Fruit fly (Drosophila melanogaster) whole organism, embryonic: Measurements from ENCODE around the gene ghi.

Experiments
- CG10543 ChIP-seq: fragments of 200-800 bp; sonication (Bioruptor generic); optimal IDR thresholded peaks from 3 replicates; lab custom pipeline; 2017; ENCODE audit warnings: missing biosample characterization, mild to moderate bottlenecking, missing genetic modification characterization, moderate library complexity
- CG11456 ChIP-seq: fragments of 200-800 bp; sonication (Bioruptor generic); IDR thresholded peaks from 3 replicates; pipeline ENCODE4 v1.3.6; 2022; ENCODE audit warnings: missing biosample characterization, missing genetic modification characterization
- CG13894 ChIP-seq: fragments of 200-800 bp; sonication (Bioruptor generic); optimal IDR thresholded peaks from 3 replicates; lab custom pipeline; 2018; ENCODE audit warnings: missing biosample characterization, mild to moderate bottlenecking, missing genetic modification characterization, moderate library complexity
- CG15696 ChIP-seq: fragments of 200-800 bp; sonication (Bioruptor generic); optimal IDR thresholded peaks from 2 replicates; lab custom pipeline; 2019; ENCODE audit warnings: missing biosample characterization, mild to moderate bottlenecking, missing genetic modification characterization, moderate library complexity
- CG17186 ChIP-seq: fragments of 200-800 bp; sonication (Bioruptor generic); optimal IDR thresholded peaks from 3 replicates; lab custom pipeline; 2017; ENCODE audit warnings: missing biosample characterization, missing genetic modification reagents, missing genetic modification characterization
- CG17359 ChIP-seq: fragments of 200-800 bp; sonication (Bioruptor generic); optimal IDR thresholded peaks from 3 replicates; lab custom pipeline; 2018; ENCODE audit warnings: missing biosample characterization, mild to moderate bottlenecking, missing genetic modification characterization, moderate library complexity
- CG17829 ChIP-seq: fragments of 200-800 bp; optimal IDR thresholded peaks from 2 replicates; lab custom pipeline; 2019; ENCODE audit warnings: missing biosample characterization, mild to moderate bottlenecking, missing genetic modification characterization, moderate library complexity
- CG18011 ChIP-seq: fragments of 200-800 bp; sonication (Bioruptor generic); optimal IDR thresholded peaks from 2 replicates; lab custom pipeline; 2017; ENCODE audit warnings: missing biosample characterization, missing genetic modification characterization, mild to moderate bottlenecking, moderate library complexity, missing genotype
- CG2875 ChIP-seq: fragments of 200-800 bp; sonication (Bioruptor generic); optimal IDR thresholded peaks from 2 replicates; lab custom pipeline; 2017; ENCODE audit warnings: missing biosample characterization, mild to moderate bottlenecking, missing genetic modification characterization, missing genetic modification reagents
- CG30431 ChIP-seq: fragments of 200-800 bp; sonication (Bioruptor generic); optimal IDR thresholded peaks from 2 replicates; lab custom pipeline; 2017; ENCODE audit warnings: missing biosample characterization, missing genetic modification characterization
- CG3163 ChIP-seq: fragments of 200-800 bp; sonication (Bioruptor generic); optimal IDR thresholded peaks from 3 replicates; lab custom pipeline; 2016; ENCODE audit warnings: missing biosample characterization, missing genetic modification characterization
- CG34376 ChIP-seq: fragments of 200-800 bp; sonication (Bioruptor generic); optimal IDR thresholded peaks from 2 replicates; lab custom pipeline; 2018; ENCODE audit warnings: missing biosample characterization, mild to moderate bottlenecking, missing genetic modification characterization
- CG4282 ChIP-seq: fragments of 200-800 bp; sonication (Bioruptor generic); optimal IDR thresholded peaks from 2 replicates; lab custom pipeline; 2016; ENCODE audit warnings: missing biosample characterization, missing genetic modification characterization
- CG7839 ChIP-seq: fragments of 200-800 bp; sonication (Bioruptor generic); optimal IDR thresholded peaks from 3 replicates; lab custom pipeline; 2018; ENCODE audit warnings: missing biosample characterization, mild to moderate bottlenecking, missing genetic modification characterization, moderate library complexity
- CG7963 ChIP-seq: fragments of 200-800 bp; sonication (Bioruptor generic); IDR thresholded peaks from 3 replicates; pipeline ENCODE4 v1.3.6; 2022; ENCODE audit warnings: missing biosample characterization, missing genetic modification characterization; ENCODE audit not compliant: partially characterized antibody
- CG9932 ChIP-seq: fragments of 200-800 bp; sonication (Bioruptor generic); IDR thresholded peaks from 2 replicates; pipeline ENCODE4 v1.3.6; 2022; ENCODE audit warnings: missing biosample characterization, missing genetic modification characterization
- Dref ChIP-seq: fragments of 200-800 bp; sonication (Bioruptor generic); IDR thresholded peaks from 2 replicates; pipeline ENCODE4 v1.3.6; 2022; ENCODE audit warnings: missing biosample characterization, missing genetic modification characterization
- Ets97D ChIP-seq: fragments of 200-800 bp; sonication (Bioruptor generic); optimal IDR thresholded peaks from 3 replicates; lab custom pipeline; 2016; ENCODE audit warnings: missing biosample characterization, missing genetic modification characterization
- HLH3B ChIP-seq: fragments of 200-800 bp; sonication (Bioruptor generic); IDR thresholded peaks from 2 replicates; pipeline ENCODE4 v1.3.6; 2022; ENCODE audit warnings: missing biosample characterization, missing genetic modification characterization
- Med ChIP-seq: fragments of 200-800 bp; sonication (Bioruptor generic); peaks from one replicate; lab custom pipeline; 2016; ENCODE audit warnings: missing biosample characterization, missing genetic modification characterization, mild to moderate bottlenecking, inconsistent platforms, moderate library complexity
- NC2β ChIP-seq: fragments of 200-800 bp; sonication (Bioruptor generic); optimal IDR thresholded peaks from 2 replicates; lab custom pipeline; 2016; ENCODE audit warnings: missing biosample characterization, missing genetic modification characterization
- Oli ChIP-seq: fragments of 200-800 bp; sonication (Bioruptor generic); optimal IDR thresholded peaks from 2 replicates; lab custom pipeline; 2018; ENCODE audit warnings: missing biosample characterization, mild to moderate bottlenecking, missing genetic modification characterization, moderate library complexity
- Trl ChIP-seq, 3 experiments: fragments of >200 bp in 2 of 3; fragments of 200-800 bp in 1 of 3; sonication (Bioruptor generic) in 1 of 3; optimal IDR thresholded peaks; 2 replicates in 1 of 3; 3 replicates in 2 of 3; lab custom pipeline; 2016 to 2017; ENCODE audit warnings: missing biosample characterization in 1 of 3, missing genetic modification characterization in 1 of 3
- Usf ChIP-seq: fragments of 200-800 bp; sonication (Bioruptor generic); optimal IDR thresholded peaks from 2 replicates; lab custom pipeline; 2017; ENCODE audit warnings: missing genotype, missing biosample characterization, missing genetic modification characterization
- abd-A ChIP-seq: fragments of 200-800 bp; sonication (Bioruptor generic); optimal IDR thresholded peaks from 3 replicates; lab custom pipeline; 2019; ENCODE audit warnings: missing biosample characterization, mild to moderate bottlenecking, missing genetic modification characterization, moderate library complexity
- aop ChIP-seq: fragments of 200-800 bp; sonication (Bioruptor generic); IDR thresholded peaks from 2 replicates; pipeline ENCODE4 v1.3.6; 2022; ENCODE audit warnings: missing biosample characterization, missing genetic modification characterization
- bowl ChIP-seq: fragments of 200-800 bp; sonication (Bioruptor generic); IDR thresholded peaks from 2 replicates; pipeline ENCODE4 v1.3.6; 2022; ENCODE audit warnings: missing biosample characterization, missing genetic modification characterization
- caup ChIP-seq: fragments of 200-800 bp; sonication (Bioruptor generic); optimal IDR thresholded peaks from 3 replicates; lab custom pipeline; 2017; ENCODE audit warnings: missing biosample characterization, mild to moderate bottlenecking, missing genetic modification characterization, moderate library complexity; ENCODE audit not compliant: severe bottlenecking
- chinmo ChIP-seq: fragments of 200-800 bp; sonication (Bioruptor generic); IDR thresholded peaks from 4 replicates; pipeline ENCODE4 v1.3.6; 2022; ENCODE audit warnings: missing biosample characterization, missing genetic modification characterization; ENCODE audit not compliant: partially characterized antibody
- corto ChIP-seq: fragments of 200-800 bp; sonication (Bioruptor generic); optimal IDR thresholded peaks from 2 replicates; lab custom pipeline; 2016; ENCODE audit warnings: missing biosample characterization, mild to moderate bottlenecking, missing genetic modification characterization, moderate library complexity
- cwo ChIP-seq: fragments of 200-800 bp; sonication (Bioruptor generic); optimal IDR thresholded peaks from 3 replicates; lab custom pipeline; 2017; ENCODE audit warnings: missing biosample characterization, missing genetic modification characterization, mild to moderate bottlenecking, moderate library complexity, missing genetic modification reagents
- en ChIP-seq: fragments of 200-800 bp; sonication (Bioruptor generic); optimal IDR thresholded peaks from 2 replicates; lab custom pipeline; 2016; ENCODE audit warnings: missing biosample characterization, missing genetic modification characterization
- esg ChIP-seq: fragments of 200-800 bp; sonication (Bioruptor generic); conservative IDR thresholded peaks from 2 replicates; pipeline ENCODE4 v1.3.6; 2022; ENCODE audit warnings: missing biosample characterization, missing genetic modification characterization
- exex ChIP-seq: fragments of 200-800 bp; sonication (Bioruptor generic); optimal IDR thresholded peaks from 4 replicates; lab custom pipeline; 2018; ENCODE audit warnings: missing biosample characterization, mild to moderate bottlenecking, missing genetic modification characterization, moderate library complexity
- gcm2 ChIP-seq: fragments of 200-800 bp; sonication (Bioruptor generic); optimal IDR thresholded peaks from 2 replicates; lab custom pipeline; 2016; ENCODE audit warnings: missing biosample characterization, missing genetic modification characterization
- grn ChIP-seq: fragments of 200-800 bp; sonication (Bioruptor generic); optimal IDR thresholded peaks from 3 replicates; lab custom pipeline; 2017; ENCODE audit warnings: missing biosample characterization, missing genetic modification characterization
- kah ChIP-seq: fragments of 200-800 bp; sonication (Bioruptor generic); optimal IDR thresholded peaks from 2 replicates; lab custom pipeline; 2018; ENCODE audit warnings: missing biosample characterization, mild to moderate bottlenecking, missing genetic modification characterization
- mirr ChIP-seq: fragments of 200-800 bp; sonication (Bioruptor generic); optimal IDR thresholded peaks from 3 replicates; lab custom pipeline; 2018; ENCODE audit warnings: missing biosample characterization, mild to moderate bottlenecking, missing genetic modification characterization
- nerfin-1 ChIP-seq: fragments of 200-800 bp; sonication (Bioruptor generic); optimal IDR thresholded peaks from 3 replicates; lab custom pipeline; 2019; ENCODE audit warnings: missing biosample characterization, mild to moderate bottlenecking, missing genetic modification characterization, moderate library complexity
- scrt ChIP-seq: fragments of 200-800 bp; sonication (Bioruptor generic); optimal IDR thresholded peaks from 2 replicates; lab custom pipeline; 2018; ENCODE audit warnings: missing biosample characterization, mild to moderate bottlenecking, missing genetic modification characterization, moderate library complexity
- sd ChIP-seq: fragments of 200-800 bp; sonication (Bioruptor generic); optimal IDR thresholded peaks from 3 replicates; lab custom pipeline; 2018; ENCODE audit warnings: missing biosample characterization, mild to moderate bottlenecking, missing genetic modification characterization, moderate library complexity
- sens ChIP-seq: fragments of 200-800 bp; sonication (Bioruptor generic); peaks from one replicate; lab custom pipeline; 2016; ENCODE audit warnings: missing biosample characterization, missing genetic modification characterization
- seq ChIP-seq: fragments of 200-800 bp; sonication (Bioruptor generic); IDR thresholded peaks from 2 replicates; pipeline ENCODE4 v1.3.6; 2022; ENCODE audit warnings: missing biosample characterization, missing genetic modification characterization
- sisA ChIP-seq: fragments of 200-800 bp; sonication (Bioruptor generic); IDR thresholded peaks from 2 replicates; pipeline ENCODE4 v1.3.6; 2022; ENCODE audit warnings: missing biosample characterization, missing genetic modification characterization
- slbo ChIP-seq: fragments of 200-800 bp; sonication (Bioruptor generic); IDR thresholded peaks from 2 replicates; pipeline ENCODE4 v1.3.6; 2022; ENCODE audit warnings: missing biosample characterization, missing genetic modification characterization
- sug ChIP-seq: fragments of 200-800 bp; optimal IDR thresholded peaks from 2 replicates; lab custom pipeline; 2019; ENCODE audit warnings: missing biosample characterization, mild to moderate bottlenecking, missing genetic modification characterization, moderate library complexity
- toy ChIP-seq: fragments of 200-800 bp; sonication (Bioruptor generic); IDR thresholded peaks from 2 replicates; pipeline ENCODE4 v1.3.6; 2022; ENCODE audit warnings: missing biosample characterization, missing genetic modification characterization

The ghi gene

dm6 chr3L:9499919-9500807 lies 48.5 kb downstream of the ghi start:
- TF ChIP-seq grn (GFP tag; lab: Kevin White, UChicago) (peak; percentile 39), Med (GFP tag; lab: Kevin White, UChicago) (peak; percentile 38), caup (GFP tag; lab: Kevin White, UChicago) (no peak), CG10543 (GFP tag; lab: Kevin White, UChicago) (peak; percentile 31), cwo (GFP tag; lab: Kevin White, UChicago) (peak; percentile 43), sd (tag; lab: Kevin White, UChicago) (peak; percentile 50), slbo (GFP tag; lab: Robert Waterston, UW) (no peak), exex (tag; lab: Kevin White, UChicago) (peak; percentile 58), CG13894 (tag; lab: Kevin White, UChicago) (peak; percentile 11), sug (tag; lab: Kevin White, UChicago) (peak; percentile 44), mirr (GFP tag; lab: Kevin White, UChicago) (peak; percentile 69), chinmo (0 out of 4 replicates have a peak, but pooled peaks have one; percentile 18), CG34376 (GFP tag; lab: Kevin White, UChicago) (peak; percentile 38), CG2875 (no peak), CG4282 (no peak)

- TF ChIP-seq CG15696 (no peak), CG4282 (no peak), Usf (GFP tag; lab: Kevin White, UChicago) (no peak), CG7963 (GFP tag; lab: Robert Waterston, UW) (no peak), HLH3B (GFP tag; lab: Robert Waterston, UW) (no peak), abd-A (no peak), bowl (GFP tag; lab: Robert Waterston, UW) (no peak), kah (peak; percentile 62), CG17359 (tag; lab: Kevin White, UChicago) (no peak), Ets97D (GFP tag; lab: Kevin White, UChicago) (no peak), CG9932 (GFP tag; lab: Robert Waterston, UW) (no peak), CG18011 (no peak), NC2β (GFP tag; lab: Kevin White, UChicago) (no peak), en (GFP tag; lab: Kevin White, UChicago) (no peak), CG17829 (no peak), esg (no peak), CG7839 (tag; lab: Kevin White, UChicago) (no peak), toy (no peak), CG30431 (GFP tag; lab: Kevin White, UChicago) (no peak), sens (GFP tag; lab: Kevin White, UChicago) (peak; percentile 18), gcm2 (no peak), CG17186 (GFP tag; lab: Kevin White, UChicago) (no peak), scrt (GFP tag; lab: Kevin White, UChicago) (peak; percentile 60), seq (GFP tag; lab: Robert Waterston, UW) (no peak), CG11456 (no peak), CG3163 (peak; percentile 74), Oli (no peak), sisA (GFP tag; lab: Robert Waterston, UW) (no peak), Trl (optimal IDR thresholded peaks at IDR 0.05; lab: Kevin White, UChicago) (peak in 1 of 2 experiments; percentile 22), Trl (GFP tag; optimal IDR thresholded peaks at IDR 0.05; lab: Kevin White, UChicago) (no peak), aop (no peak), nerfin-1 (tag; lab: Kevin White, UChicago) (peak; percentile 68), Dref (GFP tag; lab: Robert Waterston, UW) (no peak), corto (GFP tag; lab: Kevin White, UChicago) (no peak)
These were observed 49.6 kb downstream of the ghi start for dm6 chr3L:9501298-9501697.
